Worm (Caenorhabditis elegans): ENCODE results near the gene ugt-5.

DNA sequence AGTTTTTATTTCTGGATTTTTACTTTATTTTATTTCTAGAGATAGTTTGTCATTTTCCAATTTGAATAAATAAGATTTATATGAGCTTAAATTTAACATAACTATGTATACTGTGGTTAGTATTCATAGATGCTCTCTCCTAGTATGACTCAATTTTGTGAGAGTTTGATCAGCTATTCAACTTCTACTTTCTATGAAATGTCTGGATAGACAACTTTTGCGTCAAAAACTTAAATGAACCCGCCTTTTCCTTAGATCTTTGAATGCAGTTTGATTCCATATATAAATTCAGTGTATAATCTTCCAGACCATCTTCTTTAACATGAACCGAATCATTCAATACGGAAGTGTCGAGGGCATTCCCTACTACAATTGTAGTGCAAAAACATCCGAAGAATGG is 23.8 kb downstream of the ugt-5 start, which contains the start of gene srt-43:
- TF ChIP-seq unc-62 (GFP tag; optimal IDR thresholded peaks at IDR 0.05) (no peak), lin-13 (tag; optimal IDR thresholded peaks at IDR 0.05) (no peak), ceh-43 (GFP tag; optimal IDR thresholded peaks at IDR 0.05) (no peak), snpc-4 (tag; optimal IDR thresholded peaks at IDR 0.05) (no peak), nhr-237 (tag; optimal IDR thresholded peaks at IDR 0.05) (no peak), sptf-1 (tag; optimal IDR thresholded peaks at IDR 0.05) (no peak), nhr-12 (tag; optimal IDR thresholded peaks at IDR 0.05) (no peak), cnd-1 (tag; optimal IDR thresholded peaks at IDR 0.05) (no peak), unc-120 (tag; optimal IDR thresholded peaks at IDR 0.05; ENCODE audit: poor library complexity, severe bottlenecking) (no peak), mab-5 (tag; optimal IDR thresholded peaks at IDR 0.05) (no peak), bed-3 (GFP tag; optimal IDR thresholded peaks at IDR 0.05) (no peak), tbx-8 (GFP tag; optimal IDR thresholded peaks at IDR 0.05) (no peak), unc-39 (tag; optimal IDR thresholded peaks at IDR 0.05) (no peak)

Measured in whole organism, mixed stage, embryonic.